Fruit fly (Drosophila melanogaster): Measurements from ENCODE around the gene SmB.

Gene SmB

DNA sequence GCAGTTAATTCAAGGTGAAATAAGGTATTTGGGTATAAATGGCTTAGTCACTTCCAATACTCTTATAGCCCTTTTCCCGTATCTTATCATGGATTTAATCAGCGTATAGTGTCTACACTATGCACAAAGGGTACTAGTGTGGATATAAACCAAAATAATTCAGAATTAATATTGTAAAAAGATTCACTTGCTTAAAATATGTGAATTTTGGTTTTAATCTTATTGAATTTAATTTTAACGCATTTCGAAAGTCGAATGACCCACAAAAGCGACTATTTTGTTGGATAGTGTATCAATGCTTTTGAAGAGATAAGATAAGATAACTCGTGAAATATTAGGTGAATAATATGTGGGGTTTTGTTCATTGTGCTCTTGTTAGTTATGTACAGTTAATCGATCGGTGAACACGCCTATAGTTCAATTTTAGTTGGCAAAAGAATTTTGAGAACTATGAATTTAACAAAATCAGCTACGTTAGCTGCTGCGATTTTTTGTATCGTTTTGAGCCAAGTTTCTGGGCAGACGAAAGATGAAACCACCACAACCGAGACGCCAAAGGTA, 44.5 kb downstream of the SmB start, which contains the start of gene CG5096 (continued):
- peak; percentile 94 for TF ChIP-seq tap (tag; optimal IDR thresholded peaks at IDR 0.05)
- no peak for TF ChIP-seq Scr (GFP tag; IDR thresholded peaks at IDR 0.05; ENCODE audit: partially characterized antibody)
- peak; percentile 82 for TF ChIP-seq esg (GFP tag; conservative IDR thresholded peaks at IDR 0.05)
- TF ChIP-seq ssp (GFP tag; IDR thresholded peaks at IDR 0.05): peak; percentile 62
- TF ChIP-seq D19A (tag; optimal IDR thresholded peaks at IDR 0.05): peak; percentile 96
- TF ChIP-seq CG14965 (GFP tag; optimal IDR thresholded peaks at IDR 0.05; ENCODE audit: borderline replicate concordance): no peak
- no peak for TF ChIP-seq lov (optimal IDR thresholded peaks at IDR 0.05)
- TF ChIP-seq lov (GFP tag; IDR thresholded peaks at IDR 0.05): peak; percentile 67; the same call in 1 of the 3 replicates
- TF ChIP-seq z (GFP tag; IDR thresholded peaks at IDR 0.05): no peak
- TF ChIP-seq onecut (GFP tag; IDR thresholded peaks at IDR 0.05): peak; percentile 81
- TF ChIP-seq zfh2 (GFP tag; optimal IDR thresholded peaks at IDR 0.05): peak; percentile 67
- peak; percentile 94 for TF ChIP-seq Hmr (GFP tag; optimal IDR thresholded peaks at IDR 0.05)
- TF ChIP-seq Max (GFP tag; optimal IDR thresholded peaks at IDR 0.05): peak; percentile 70
- peak; percentile 49 for TF ChIP-seq psq (GFP tag; optimal IDR thresholded peaks at IDR 0.05)
- peak; percentile 32 for TF ChIP-seq CG3065 (GFP tag; optimal IDR thresholded peaks at IDR 0.05)
- peak; percentile 7 for TF ChIP-seq CTCF (GFP tag; optimal IDR thresholded peaks at IDR 0.05)
- TF ChIP-seq CG2712 (tag; optimal IDR thresholded peaks at IDR 0.05): peak; percentile 90
- no peak for TF ChIP-seq h (optimal IDR thresholded peaks at IDR 0.05)
- TF ChIP-seq ci (GFP tag; IDR thresholded peaks at IDR 0.05): peak; percentile 94
- TF ChIP-seq CG9437 (GFP tag; optimal IDR thresholded peaks at IDR 0.05): peak; percentile 73
- TF ChIP-seq HLH4C (GFP tag; IDR thresholded peaks at IDR 0.05; ENCODE audit: partially characterized antibody): no peak
- TF ChIP-seq CG18619 (GFP tag; optimal IDR thresholded peaks at IDR 0.05): peak; percentile 83
- TF ChIP-seq croc (GFP tag; conservative IDR thresholded peaks at IDR 0.05): no peak
- peak; percentile 66 for TF ChIP-seq da (GFP tag; optimal IDR thresholded peaks at IDR 0.05)
- peak; percentile 60 for TF ChIP-seq CG6254 (GFP tag; optimal IDR thresholded peaks at IDR 0.05)
- no peak; the same call in 2 of the 3 replicates for TF ChIP-seq sr (GFP tag; IDR thresholded peaks at IDR 0.05)
- peak; percentile 75 for TF ChIP-seq trem (tag; optimal IDR thresholded peaks at IDR 0.05)
- TF ChIP-seq CG6175 (GFP tag; IDR thresholded peaks at IDR 0.05): peak; percentile 63; the same call in 1 of the 3 replicates
- peak; percentile 42 for TF ChIP-seq CG15696 (tag; optimal IDR thresholded peaks at IDR 0.05)
- peak; percentile 61 for TF ChIP-seq sqz (GFP tag; optimal IDR thresholded peaks at IDR 0.05)
- peak; percentile 65; the same call in 1 of the 3 replicates for TF ChIP-seq CG11093 (GFP tag; IDR thresholded peaks at IDR 0.05)
- peak; percentile 80 for TF ChIP-seq Bteb2 (GFP tag; optimal IDR thresholded peaks at IDR 0.05)
- TF ChIP-seq Fer2 (tag; optimal IDR thresholded peaks at IDR 0.05): peak; percentile 84
- TF ChIP-seq Optix (GFP tag; IDR thresholded peaks at IDR 0.05): no peak
- TF ChIP-seq Nf-YC (tag; optimal IDR thresholded peaks at IDR 0.05): peak; percentile 69
- peak; percentile 93 for TF ChIP-seq caup (GFP tag; optimal IDR thresholded peaks at IDR 0.05; ENCODE audit: severe bottlenecking)
- TF ChIP-seq CG14860 (GFP tag; IDR thresholded peaks at IDR 0.05; ENCODE audit: partially characterized antibody): no peak
- peak; percentile 82 for TF ChIP-seq CG8388 (GFP tag; optimal IDR thresholded peaks at IDR 0.05)
- TF ChIP-seq CG6654 (GFP tag; optimal IDR thresholded peaks at IDR 0.05): peak; percentile 64
- TF ChIP-seq Lim3 (GFP tag; IDR thresholded peaks at IDR 0.05): peak; percentile 55; the same call in 1 of the 2 replicates
- TF ChIP-seq lola (GFP tag; optimal IDR thresholded peaks at IDR 0.05): peak in 1 of 3 experiments; percentile 58
- peak; percentile 63; the same call in 1 of the 2 replicates for TF ChIP-seq dati (GFP tag; IDR thresholded peaks at IDR 0.05)
- TF ChIP-seq CG7556 (GFP tag; optimal IDR thresholded peaks at IDR 0.05): peak; percentile 81
- no peak for TF ChIP-seq CG17186 (GFP tag; optimal IDR thresholded peaks at IDR 0.05)
- no peak for TF ChIP-seq cg (GFP tag; optimal IDR thresholded peaks at IDR 0.05)
- peak; percentile 84 for TF ChIP-seq CG1603 (tag; optimal IDR thresholded peaks at IDR 0.05)
- peak; percentile 82 for TF ChIP-seq CG6683 (GFP tag; optimal IDR thresholded peaks at IDR 0.05)
- peak; percentile 62 for TF ChIP-seq Ssrp (tag; optimal IDR thresholded peaks at IDR 0.05)
- peak; percentile 82 for TF ChIP-seq CG12744 (GFP tag; optimal IDR thresholded peaks at IDR 0.05)
- peak; percentile 67 for TF ChIP-seq Vsx1 (GFP tag; optimal IDR thresholded peaks at IDR 0.05)
